Worm (Caenorhabditis elegans) whole organism, L4 larva: ENCODE measurements around the gene atp-5.

Source experiments
- R02D3.7 ChIP-seq: fragments of 150-350 bp; sonication (generic microtip); optimal IDR thresholded peaks from 3 replicates; lab custom pipeline; 2014; ENCODE audit warnings: missing biosample characterization, missing genetic modification characterization
- ZK546.5 ChIP-seq, 2 experiments: sonication (generic microtip); optimal IDR thresholded peaks; 2 replicates each; lab custom pipeline; 2017; ENCODE audit warnings: missing biosample characterization in 2 of 2, missing genetic modification characterization in 2 of 2
- arid-1 ChIP-seq: fragments of 200-800 bp; sonication (Bioruptor generic); conservative IDR thresholded peaks from 2 replicates; pipeline ENCODE4 v1.3.6; 2022; ENCODE audit warnings: missing genetic modification reagents, missing genetic modification characterization, missing compliant biosample characterization
- hlh-11 ChIP-seq: fragments of 200-800 bp; sonication (Bioruptor generic); optimal IDR thresholded peaks from 2 replicates; lab custom pipeline; 2018; ENCODE audit warnings: mild to moderate bottlenecking, missing genetic modification characterization, missing compliant biosample characterization
- lin-38 ChIP-seq: fragments of 200-800 bp; sonication (Bioruptor generic); IDR thresholded peaks from 2 replicates; pipeline ENCODE4 v1.3.6; 2022; ENCODE audit warnings: missing genetic modification reagents, missing genetic modification characterization, missing compliant biosample characterization
- mdl-1 ChIP-seq, 2 experiments: fragments of 150-350 bp in 1 of 2; sonication (generic microtip) in 1 of 2; optimal IDR thresholded peaks; 2 replicates each; lab custom pipeline; 2014 to 2017; ENCODE audit warnings: missing biosample characterization in 2 of 2, missing genetic modification characterization in 2 of 2
- nhr-237 ChIP-seq: sonication (generic microtip); optimal IDR thresholded peaks from 2 replicates; lab custom pipeline; 2017; ENCODE audit warnings: missing biosample characterization, missing genetic modification characterization
- pha-4 ChIP-seq, 2 experiments: fragments of 150-350 bp in 1 of 2; fragments of 200-800 bp in 1 of 2; sonication (Bioruptor generic) in 1 of 2; IDR thresholded peaks in 1 of 2; optimal IDR thresholded peaks in 1 of 2; 2 replicates each; pipeline versions ENCODE4 v1.3.6 to Lab custom; 2014 to 2022; ENCODE audit warnings: missing genetic modification characterization in 2 of 2, missing genetic modification reagents in 2 of 2, missing biosample characterization in 1 of 2, missing compliant biosample characterization in 1 of 2
- skn-1 ChIP-seq: fragments of 150-350 bp; optimal IDR thresholded peaks from 2 replicates; lab custom pipeline; 2014; ENCODE audit warnings: missing biosample characterization, missing genetic modification characterization
- snpc-4 ChIP-seq: fragments of 150-350 bp; optimal IDR thresholded peaks from 2 replicates; lab custom pipeline; 2014; ENCODE audit warnings: missing biosample characterization, missing genetic modification characterization
- tra-1 ChIP-seq: fragments of 200-800 bp; sonication (Bioruptor generic); IDR thresholded peaks from 2 replicates; pipeline ENCODE4 v1.3.6; 2022; ENCODE audit warnings: missing genetic modification reagents, missing genetic modification characterization, missing compliant biosample characterization
- unc-62 ChIP-seq, 3 experiments: fragments of 150-350 bp in 1 of 3; sonication (generic microtip); optimal IDR thresholded peaks in 2 of 3; peaks in 1 of 3; 1 replicate in 1 of 3; 2 replicates in 2 of 3; lab custom pipeline; 2014 to 2017; ENCODE audit warnings: missing biosample characterization in 3 of 3, missing genetic modification characterization in 3 of 3, missing genetic modification reagents in 3 of 3, missing genotype in 1 of 3
- zfp-3 ChIP-seq: fragments of 200-800 bp; sonication (Bioruptor generic); conservative IDR thresholded peaks from 2 replicates; pipeline ENCODE4 v1.3.6; 2022; ENCODE audit warnings: missing genetic modification reagents, missing genetic modification characterization, missing compliant biosample characterization

ce11 chrV:11075209-11076027 lies 48.2 kb downstream of the atp-5 start:
- no peak for TF ChIP-seq ZK546.5 (tag; optimal IDR thresholded peaks at IDR 0.05; lab: Kevin White, UChicago)
- no peak; the same call in 1 of the 2 replicates for TF ChIP-seq pha-4 (GFP tag; IDR thresholded peaks at IDR 0.05; lab: Robert Waterston, UW)
- no peak for TF ChIP-seq pha-4 (tag; optimal IDR thresholded peaks at IDR 0.05; lab: Kevin White, UChicago)
- 0 out of 2 replicates have a peak, but pooled peaks have one; percentile 41 for TF ChIP-seq zfp-3 (GFP tag; lab: Robert Waterston, UW)
- TF ChIP-seq R02D3.7, result no peak
- TF ChIP-seq tra-1 (GFP tag; lab: Robert Waterston, UW), result no peak
- TF ChIP-seq hlh-11 (tag; lab: Kevin White, UChicago), result peak; percentile 21
- TF ChIP-seq snpc-4 (tag; lab: Kevin White, UChicago), result no peak
- TF ChIP-seq nhr-237, result no peak
- peak; percentile 42 for TF ChIP-seq lin-38 (GFP tag; lab: Robert Waterston, UW)
- TF ChIP-seq arid-1 (GFP tag; lab: Robert Waterston, UW), result no peak; the same call in 1 of the 2 replicates
- no peak for TF ChIP-seq skn-1 (tag; lab: Kevin White, UChicago)
- peak in 1 of 2 experiments; percentile 93 for TF ChIP-seq unc-62 (GFP tag; optimal IDR thresholded peaks at IDR 0.05 in 1 of 2; lab: Kevin White, UChicago)
- TF ChIP-seq unc-62 (tag; optimal IDR thresholded peaks at IDR 0.05; lab: Kevin White, UChicago), result no peak
- peak in 1 of 2 experiments; percentile 81 for TF ChIP-seq mdl-1 (tag; optimal IDR thresholded peaks at IDR 0.05; lab: Kevin White, UChicago)
